Fruit fly (Drosophila melanogaster): ENCODE data around the gene Dnaaf6.

Dnaaf6 gene

dm6 chr3L:14636740-14637189 is 47.8 kb upstream of the Dnaaf6 start (continued):
- TF ChIP-seq H15 (GFP tag; IDR thresholded peaks at IDR 0.05): 0 out of 3 replicates have a peak, but pooled peaks have one; percentile 26
- no peak for TF ChIP-seq tx (GFP tag; optimal IDR thresholded peaks at IDR 0.05)
- TF ChIP-seq CG6254 (GFP tag; optimal IDR thresholded peaks at IDR 0.05): no peak
- TF ChIP-seq sens (GFP tag): peak; percentile 70
- TF ChIP-seq dpn (GFP tag; optimal IDR thresholded peaks at IDR 0.05): no peak
- no peak for TF ChIP-seq hkb (optimal IDR thresholded peaks at IDR 0.05)
- 0 out of 2 replicates have a peak, but pooled peaks have one; percentile 17 for TF ChIP-seq hkb (GFP tag; IDR thresholded peaks at IDR 0.05)
- TF ChIP-seq CG10979 (tag; optimal IDR thresholded peaks at IDR 0.05): peak; percentile 17
- TF ChIP-seq fd3F (GFP tag; optimal IDR thresholded peaks at IDR 0.05): no peak
- no peak for TF ChIP-seq Bdp1 (GFP tag; optimal IDR thresholded peaks at IDR 0.05)
- 0 out of 2 replicates have a peak, but pooled peaks have one; percentile 26 for TF ChIP-seq sim (GFP tag; IDR thresholded peaks at IDR 0.05)
- no peak for TF ChIP-seq HmgD (GFP tag; optimal IDR thresholded peaks at IDR 0.05)
- no peak for TF ChIP-seq CG13894 (tag; optimal IDR thresholded peaks at IDR 0.05)
- peak; percentile 17 for TF ChIP-seq phol (tag; optimal IDR thresholded peaks at IDR 0.05)
- TF ChIP-seq crol (GFP tag; IDR thresholded peaks at IDR 0.05): peak; percentile 30; the same call in 1 of the 2 replicates
- TF ChIP-seq Blimp-1 (GFP tag; optimal IDR thresholded peaks at IDR 0.05): peak; percentile 28

DNA sequence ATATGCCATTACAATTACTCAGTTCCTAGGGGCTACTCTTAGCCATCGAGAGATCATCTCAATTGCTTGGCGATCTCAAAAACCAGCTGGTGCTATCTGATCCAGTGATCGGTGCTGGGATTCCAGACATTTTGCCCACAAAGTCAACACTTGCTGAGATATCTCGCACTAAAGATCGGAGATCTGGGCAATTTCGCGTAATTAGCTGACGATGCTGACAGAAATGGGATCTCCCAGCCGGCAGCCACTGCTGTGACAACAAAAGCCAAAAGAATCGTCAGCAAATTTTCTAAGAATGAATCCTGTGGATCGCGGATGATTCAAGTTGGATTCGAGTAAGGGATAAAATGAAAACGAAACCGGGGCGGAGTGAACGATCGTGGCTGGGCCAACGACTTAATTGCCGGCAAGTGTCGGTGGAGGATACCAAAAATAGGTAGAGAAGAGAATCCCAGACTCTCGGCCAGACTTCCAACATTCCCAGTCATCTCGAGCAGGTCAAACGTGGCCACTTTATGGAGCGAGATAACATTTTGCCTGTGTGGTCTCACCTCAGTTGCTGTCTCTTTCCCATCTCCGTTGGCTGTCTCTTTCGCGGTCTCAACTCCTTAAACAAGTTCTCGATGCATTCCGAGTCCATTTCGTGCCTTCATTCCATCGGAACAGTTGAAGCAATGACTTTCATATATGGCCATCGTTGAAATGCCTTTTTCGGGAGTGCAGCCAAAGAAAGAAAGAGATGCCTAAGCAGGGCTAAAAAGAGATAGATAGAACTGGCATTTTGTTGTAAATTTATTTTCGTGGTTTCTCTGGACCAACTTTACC is 46.7 kb upstream of the Dnaaf6 start:
- no peak for TF ChIP-seq CG32772 (GFP tag; IDR thresholded peaks at IDR 0.05)
- TF ChIP-seq CG12219 (GFP tag; optimal IDR thresholded peaks at IDR 0.05): no peak
- TF ChIP-seq CG10366 (GFP tag; IDR thresholded peaks at IDR 0.05): no peak
- no peak for TF ChIP-seq ase (GFP tag; IDR thresholded peaks at IDR 0.05)
- 0 out of 3 replicates have a peak, but pooled peaks have one; percentile 6 for TF ChIP-seq gce (GFP tag; IDR thresholded peaks at IDR 0.05)
- TF ChIP-seq Stat92E (GFP tag; optimal IDR thresholded peaks at IDR 0.05): peak in 1 of 3 experiments; percentile 4
- no peak for TF ChIP-seq chn (GFP tag; optimal IDR thresholded peaks at IDR 0.05)
- TF ChIP-seq pfk (GFP tag; optimal IDR thresholded peaks at IDR 0.05): peak; percentile 77
- TF ChIP-seq wor (GFP tag; IDR thresholded peaks at IDR 0.05): no peak
- TF ChIP-seq pros (GFP tag; optimal IDR thresholded peaks at IDR 0.05): peak; percentile 3
- TF ChIP-seq zfh1 (GFP tag; IDR thresholded peaks at IDR 0.05): peak; percentile 21; the same call in 1 of the 3 replicates
- TF ChIP-seq ato (GFP tag; IDR thresholded peaks at IDR 0.05; ENCODE audit: partially characterized antibody): no peak
- no peak for TF ChIP-seq Sry-δ (GFP tag; optimal IDR thresholded peaks at IDR 0.05)
- TF ChIP-seq CG4360 (GFP tag; IDR thresholded peaks at IDR 0.05): peak; percentile 71
- TF ChIP-seq gem (tag; optimal IDR thresholded peaks at IDR 0.05): no peak
- TF ChIP-seq HLHmδ (GFP tag; optimal IDR thresholded peaks at IDR 0.05): no peak
- no peak for TF ChIP-seq Sox100B (GFP tag; optimal IDR thresholded peaks at IDR 0.05)
- no peak for TF ChIP-seq CG17802 (tag; optimal IDR thresholded peaks at IDR 0.05)
- TF ChIP-seq gsb-n (tag; optimal IDR thresholded peaks at IDR 0.05): no peak
- TF ChIP-seq Dfd (GFP tag; optimal IDR thresholded peaks at IDR 0.05): no peak
- TF ChIP-seq CG8924 (tag; optimal IDR thresholded peaks at IDR 0.05): no peak
- no peak for TF ChIP-seq sd (tag; optimal IDR thresholded peaks at IDR 0.05)
- TF ChIP-seq Usf (GFP tag; optimal IDR thresholded peaks at IDR 0.05): no peak
- no peak for TF ChIP-seq HHEX (GFP tag; optimal IDR thresholded peaks at IDR 0.05)
- peak; percentile 13 for TF ChIP-seq CG15479 (GFP tag; optimal IDR thresholded peaks at IDR 0.05)
- no peak for TF ChIP-seq al (GFP tag; IDR thresholded peaks at IDR 0.05)
- TF ChIP-seq ap (GFP tag; IDR thresholded peaks at IDR 0.05): no peak
- TF ChIP-seq Lhr (GFP tag; optimal IDR thresholded peaks at IDR 0.05): no peak
- peak in 1 of 2 experiments; percentile 22 for TF ChIP-seq insv (GFP tag; optimal IDR thresholded peaks at IDR 0.05)
- no peak for TF ChIP-seq Ptx1 (GFP tag; IDR thresholded peaks at IDR 0.05)
- TF ChIP-seq Oli (tag; optimal IDR thresholded peaks at IDR 0.05): no peak
- TF ChIP-seq kni (GFP tag; optimal IDR thresholded peaks at IDR 0.05): peak; percentile 75
- no peak for TF ChIP-seq zfh2 (GFP tag; optimal IDR thresholded peaks at IDR 0.05)
